Fruit fly (Drosophila melanogaster): ENCODE measurements around the gene CG13312.

CG13312 gene

DNA sequence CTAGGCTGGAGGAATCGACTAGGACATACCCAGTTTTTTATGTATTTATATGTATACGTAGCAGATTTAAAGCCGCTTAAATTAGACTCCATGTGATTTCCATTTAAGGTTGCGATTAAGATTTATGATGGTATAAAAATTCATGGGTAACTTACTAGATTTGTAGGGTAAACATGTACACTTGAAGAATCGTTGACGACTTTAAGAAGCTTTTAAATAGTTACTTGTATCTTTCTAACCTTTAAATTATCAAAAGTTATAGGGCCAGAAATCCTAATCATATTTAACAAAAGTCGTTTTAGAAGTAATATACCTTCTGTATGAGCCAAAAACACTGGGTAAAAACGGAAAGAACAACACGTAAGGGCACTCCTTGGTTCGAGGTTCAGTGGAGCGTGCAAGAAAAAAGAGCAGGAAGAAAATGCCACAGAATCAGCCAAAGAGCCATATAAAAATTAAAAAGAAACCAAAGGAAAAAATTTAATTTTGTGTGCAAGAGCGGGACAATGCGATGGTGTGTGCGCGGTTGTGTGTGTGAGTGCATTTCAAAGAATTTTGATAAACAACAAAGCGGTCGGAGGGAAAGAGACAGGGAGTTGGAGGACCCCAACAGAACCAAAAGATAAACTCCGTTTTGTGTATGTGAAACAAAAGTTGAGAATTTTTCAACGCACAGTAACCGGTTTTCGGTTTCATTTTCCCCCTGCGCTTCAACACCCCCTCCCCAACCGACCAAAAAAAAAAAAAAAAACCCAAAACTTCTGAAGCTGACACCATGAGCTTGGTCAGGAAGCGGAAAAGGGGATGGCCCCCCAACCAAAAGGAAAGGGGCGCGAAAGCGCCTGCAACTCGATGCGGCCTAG, 32.8 kb upstream of the CG13312 start:
- TF ChIP-seq h (GFP tag; optimal IDR thresholded peaks at IDR 0.05): peak; percentile 71
- no peak for TF ChIP-seq sv (GFP tag; optimal IDR thresholded peaks at IDR 0.05)
- TF ChIP-seq fru (GFP tag; optimal IDR thresholded peaks at IDR 0.05): peak; percentile 67
- TF ChIP-seq Sp1 (GFP tag; optimal IDR thresholded peaks at IDR 0.05): peak; percentile 69
- TF ChIP-seq Abd-B (GFP tag; optimal IDR thresholded peaks at IDR 0.05): no peak
- TF ChIP-seq psq (GFP tag; optimal IDR thresholded peaks at IDR 0.05): peak; percentile 52
- TF ChIP-seq OdsH (GFP tag; optimal IDR thresholded peaks at IDR 0.05): peak; percentile 41
- TF ChIP-seq sage (GFP tag; optimal IDR thresholded peaks at IDR 0.05): no peak
- no peak for TF ChIP-seq Myc (optimal IDR thresholded peaks at IDR 0.05)
- peak; percentile 34 for TF ChIP-seq brk (GFP tag; optimal IDR thresholded peaks at IDR 0.05)
- TF ChIP-seq lola (GFP tag; optimal IDR thresholded peaks at IDR 0.05): no peak
- TF ChIP-seq CG9705 (GFP tag; optimal IDR thresholded peaks at IDR 0.05): no peak
- no peak for TF ChIP-seq Dif (GFP tag; optimal IDR thresholded peaks at IDR 0.05; ENCODE audit: partially characterized antibody)
- TF ChIP-seq tai (GFP tag; optimal IDR thresholded peaks at IDR 0.05): no peak
- no peak for TF ChIP-seq Mio (GFP tag; optimal IDR thresholded peaks at IDR 0.05)
- peak; percentile 50 for TF ChIP-seq ey (GFP tag; optimal IDR thresholded peaks at IDR 0.05)
- TF ChIP-seq usp (GFP tag; optimal IDR thresholded peaks at IDR 0.05): no peak
- TF ChIP-seq Jra (GFP tag; optimal IDR thresholded peaks at IDR 0.05): peak; percentile 39
- peak in 1 of 2 experiments; percentile 66 for TF ChIP-seq foxo (GFP tag; optimal IDR thresholded peaks at IDR 0.05)
- TF ChIP-seq dl (GFP tag; optimal IDR thresholded peaks at IDR 0.05; ENCODE audit: insufficient read depth in 1 of 2, partially characterized antibody in 2 of 2): no peak
- no peak for TF ChIP-seq pan (optimal IDR thresholded peaks at IDR 0.05)
- TF ChIP-seq dsf (GFP tag; optimal IDR thresholded peaks at IDR 0.05; ENCODE audit: borderline replicate concordance): no peak
- TF ChIP-seq rgr (GFP tag; optimal IDR thresholded peaks at IDR 0.05): peak; percentile 37
- TF ChIP-seq jim (GFP tag; optimal IDR thresholded peaks at IDR 0.05): no peak
- TF ChIP-seq Vsx2 (GFP tag; optimal IDR thresholded peaks at IDR 0.05; ENCODE audit: partially characterized antibody): no peak
- peak; percentile 52 for TF ChIP-seq Rel (GFP tag; optimal IDR thresholded peaks at IDR 0.05)
- peak; percentile 54 for TF ChIP-seq Rel (tag; optimal IDR thresholded peaks at IDR 0.05)
- TF ChIP-seq N (GFP tag; optimal IDR thresholded peaks at IDR 0.05): no peak
- no peak for TF ChIP-seq Hr83 (GFP tag; optimal IDR thresholded peaks at IDR 0.05; ENCODE audit: poor library complexity, severe bottlenecking)
- no peak for TF ChIP-seq CG32264 (GFP tag; optimal IDR thresholded peaks at IDR 0.05)
- TF ChIP-seq Hnf4 (GFP tag; optimal IDR thresholded peaks at IDR 0.05): peak; percentile 42
- TF ChIP-seq GATAd (GFP tag; optimal IDR thresholded peaks at IDR 0.05): no peak
- peak; percentile 58 for TF ChIP-seq br (GFP tag; optimal IDR thresholded peaks at IDR 0.05)
- no peak for TF ChIP-seq Hr78 (GFP tag; optimal IDR thresholded peaks at IDR 0.05)
- no peak for TF ChIP-seq CrebA (GFP tag; optimal IDR thresholded peaks at IDR 0.05; ENCODE audit: borderline replicate concordance)
- no peak for TF ChIP-seq Dfd (GFP tag; optimal IDR thresholded peaks at IDR 0.05)
- peak; percentile 43 for TF ChIP-seq dmrt93B (GFP tag; optimal IDR thresholded peaks at IDR 0.05)
- peak; percentile 61 for TF ChIP-seq HLH106 (tag; optimal IDR thresholded peaks at IDR 0.05)
- peak; percentile 88 for TF ChIP-seq woc (GFP tag; optimal IDR thresholded peaks at IDR 0.05)

- peak; percentile 40 for TF ChIP-seq Dif (GFP tag; optimal IDR thresholded peaks at IDR 0.05; ENCODE audit: partially characterized antibody)
- TF ChIP-seq Vsx2 (GFP tag; optimal IDR thresholded peaks at IDR 0.05; ENCODE audit: partially characterized antibody): peak; percentile 47
- no peak for TF ChIP-seq Rel (GFP tag; optimal IDR thresholded peaks at IDR 0.05)
- TF ChIP-seq Rel (tag; optimal IDR thresholded peaks at IDR 0.05): peak; percentile 23
- TF ChIP-seq CrebA (GFP tag; optimal IDR thresholded peaks at IDR 0.05; ENCODE audit: borderline replicate concordance): no peak
Observed at dm6 chr3L:8839130-8839529, 32.1 kb upstream of the CG13312 start.
